Fruit fly (Drosophila melanogaster): Measurements from ENCODE around the gene Ada2a.

DNA sequence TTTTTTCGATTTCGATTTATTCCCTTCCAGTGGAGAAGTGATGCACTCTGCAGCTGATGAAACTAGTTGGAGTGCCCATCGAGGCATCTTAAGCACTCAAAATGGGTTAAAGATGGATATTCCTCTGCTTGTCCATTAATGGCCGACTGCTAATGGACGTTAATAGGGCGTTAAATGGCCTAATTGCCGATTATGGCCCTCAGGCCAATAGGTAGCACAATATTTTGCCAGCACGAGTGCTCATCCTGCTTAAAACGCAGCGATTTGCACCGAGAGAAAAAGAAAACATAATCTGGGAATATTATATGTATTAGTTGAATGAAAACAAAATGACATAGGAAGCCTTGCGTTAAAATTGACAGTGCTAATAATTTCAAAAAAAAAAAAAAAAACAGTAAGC, 46.8 kb downstream of the Ada2a start, which contains the start of gene CG44158:
- no peak for TF ChIP-seq CG8301 (tag; optimal IDR thresholded peaks at IDR 0.05)
- no peak for TF ChIP-seq CG12605 (GFP tag; IDR thresholded peaks at IDR 0.05)
- no peak for TF ChIP-seq rn (GFP tag; IDR thresholded peaks at IDR 0.05)
- no peak for TF ChIP-seq CG4496 (GFP tag; IDR thresholded peaks at IDR 0.05)
- TF ChIP-seq CG17806 (tag; optimal IDR thresholded peaks at IDR 0.05): no peak
- TF ChIP-seq EcR (GFP tag; optimal IDR thresholded peaks at IDR 0.05): no peak
- no peak for TF ChIP-seq Pif1A (GFP tag; optimal IDR thresholded peaks at IDR 0.05)
- TF ChIP-seq Pif1B (GFP tag; optimal IDR thresholded peaks at IDR 0.05): no peak
- no peak for TF ChIP-seq fd96Ca (GFP tag; IDR thresholded peaks at IDR 0.05)
- no peak for TF ChIP-seq Snoo (tag; optimal IDR thresholded peaks at IDR 0.05)
- TF ChIP-seq CG15710 (tag; optimal IDR thresholded peaks at IDR 0.05): no peak
- TF ChIP-seq CG10348 (GFP tag; IDR thresholded peaks at IDR 0.05): no peak

All from whole organism, pupa.